Fruit fly (Drosophila melanogaster) whole organism, pupa: ENCODE measurements around the gene AANATL2.

Source experiments
- CG12605 ChIP-seq: fragments of 200-800 bp; sonication (Bioruptor generic); IDR thresholded peaks from 2 replicates; pipeline ENCODE4 v1.3.6; 2022; ENCODE audit warnings: missing biosample characterization, missing genetic modification characterization
- CG14655 ChIP-seq: fragments of 200-800 bp; sonication (Bioruptor generic); optimal IDR thresholded peaks from 3 replicates; lab custom pipeline; 2017; ENCODE audit warnings: mild to moderate bottlenecking, missing biosample characterization, missing genetic modification reagents, missing genetic modification characterization
- CG15710 ChIP-seq: fragments of 200-800 bp; sonication (Bioruptor generic); optimal IDR thresholded peaks from 2 replicates; lab custom pipeline; 2018; ENCODE audit warnings: missing biosample characterization, mild to moderate bottlenecking, missing genetic modification characterization, moderate library complexity
- CG17806 ChIP-seq: fragments of 200-800 bp; sonication (Bioruptor generic); optimal IDR thresholded peaks from 2 replicates; lab custom pipeline; 2018; ENCODE audit warnings: missing biosample characterization, mild to moderate bottlenecking, missing genetic modification characterization, moderate library complexity
- CG4496 ChIP-seq: fragments of 200-800 bp; sonication (Bioruptor generic); IDR thresholded peaks from 3 replicates; pipeline ENCODE4 v1.3.6; 2022; ENCODE audit warnings: missing biosample characterization, missing genetic modification characterization
- CG8159 ChIP-seq: fragments of 200-800 bp; sonication (Bioruptor generic); optimal IDR thresholded peaks from 3 replicates; lab custom pipeline; 2018; ENCODE audit warnings: missing biosample characterization, mild to moderate bottlenecking, missing genetic modification characterization, moderate library complexity
- CG8301 ChIP-seq: fragments of 200-800 bp; sonication (Bioruptor generic); optimal IDR thresholded peaks from 2 replicates; lab custom pipeline; 2018; ENCODE audit warnings: missing biosample characterization, mild to moderate bottlenecking, missing genetic modification characterization
- CG9948 ChIP-seq: fragments of 200-800 bp; sonication (Bioruptor generic); optimal IDR thresholded peaks from 2 replicates; lab custom pipeline; 2018; ENCODE audit warnings: missing biosample characterization, mild to moderate bottlenecking, missing genetic modification characterization, moderate library complexity
- D1 ChIP-seq: fragments of 200-800 bp; sonication (Bioruptor generic); optimal IDR thresholded peaks from 2 replicates; lab custom pipeline; 2018; ENCODE audit warnings: missing biosample characterization, mild to moderate bottlenecking, missing genetic modification characterization, moderate library complexity
- Ets98B ChIP-seq: fragments of 200-800 bp; sonication (Bioruptor generic); IDR thresholded peaks from 2 replicates; pipeline ENCODE4 v1.3.6; 2022; ENCODE audit warnings: missing biosample characterization, missing genetic modification characterization
- Pif1A ChIP-seq: fragments of 200-800 bp; sonication (Bioruptor generic); optimal IDR thresholded peaks from 3 replicates; lab custom pipeline; 2016; ENCODE audit warnings: missing biosample characterization, missing genetic modification characterization
- Pif1B ChIP-seq: fragments of 200-800 bp; sonication (Bioruptor generic); optimal IDR thresholded peaks from 3 replicates; lab custom pipeline; 2016; ENCODE audit warnings: missing biosample characterization, missing genetic modification characterization
- Snoo ChIP-seq: fragments of 200-800 bp; sonication (Bioruptor generic); optimal IDR thresholded peaks from 3 replicates; lab custom pipeline; 2017; ENCODE audit warnings: missing biosample characterization, mild to moderate bottlenecking, missing genetic modification characterization, inconsistent platforms
- gl ChIP-seq: fragments of 200-800 bp; sonication (Bioruptor generic); optimal IDR thresholded peaks from 2 replicates; lab custom pipeline; 2018; ENCODE audit warnings: missing biosample characterization, mild to moderate bottlenecking, missing genetic modification characterization
- rn ChIP-seq: fragments of 200-800 bp; sonication (Bioruptor generic); IDR thresholded peaks from 2 replicates; pipeline ENCODE4 v1.3.6; 2022; ENCODE audit warnings: missing biosample characterization, missing genetic modification characterization

Gene AANATL2

dm6 chr2L:6283376-6283775 is 27.7 kb downstream of the AANATL2 start:
- TF ChIP-seq CG14655 (GFP tag; lab: Kevin White, UChicago) (peak; percentile 22), CG8159 (tag; lab: Kevin White, UChicago) (no peak)
- TF ChIP-seq, all 21 proteins: peak for 1

- peak; percentile 29; the same call in 1 of the 3 replicates for TF ChIP-seq CG4496 (GFP tag; lab: Robert Waterston, UW)
- no peak for TF ChIP-seq Snoo (tag; lab: Kevin White, UChicago)
- no peak for TF ChIP-seq CG15710 (tag; lab: Kevin White, UChicago)
- peak; percentile 12 for TF ChIP-seq Pif1A (GFP tag; lab: Kevin White, UChicago)
- no peak for TF ChIP-seq CG8301
- TF ChIP-seq Ets98B, result peak; percentile 34; the same call in 1 of the 2 replicates
These were observed 35.9 kb downstream of the AANATL2 start for dm6 chr2L:6291605-6292004.

- TF ChIP-seq Ets98B, result no peak
- no peak for TF ChIP-seq Snoo (tag; lab: Kevin White, UChicago)
- no peak for TF ChIP-seq Pif1B
- no peak for TF ChIP-seq gl (tag; lab: Kevin White, UChicago)
- TF ChIP-seq CG17806, result no peak
- no peak for TF ChIP-seq D1 (tag; lab: Kevin White, UChicago)
- TF ChIP-seq CG8159 (tag; lab: Kevin White, UChicago), result no peak
- no peak for TF ChIP-seq CG4496 (GFP tag; lab: Robert Waterston, UW)
- TF ChIP-seq CG12605 (GFP tag; lab: Robert Waterston, UW), result no peak
- no peak for TF ChIP-seq CG15710 (tag; lab: Kevin White, UChicago)
- no peak for TF ChIP-seq rn (GFP tag; lab: Robert Waterston, UW)
- TF ChIP-seq CG9948 (tag; lab: Kevin White, UChicago), result no peak
These were observed 46.0 kb downstream of the AANATL2 start for dm6 chr2L:6301616-6302015.
